Worm (Caenorhabditis elegans) whole organism, late embryonic: Measurements from ENCODE around the gene nmgp-1.

Experiments used
- F13H6.1 ChIP-seq: sonication (generic microtip); optimal IDR thresholded peaks from 2 replicates; lab custom pipeline; 2016; ENCODE audit warnings: missing genetic modification characterization, missing compliant biosample characterization
- K02D7.2 ChIP-seq: sonication (generic microtip); optimal IDR thresholded peaks from 2 replicates; lab custom pipeline; 2017; ENCODE audit warnings: mild to moderate bottlenecking, missing genetic modification characterization, missing compliant biosample characterization
- K09A11.1 ChIP-seq: sonication (generic microtip); optimal IDR thresholded peaks from 2 replicates; lab custom pipeline; 2017; ENCODE audit warnings: antibody characterized with exemption, mild to moderate bottlenecking, missing genetic modification characterization, missing compliant biosample characterization; ENCODE audit not compliant: insufficient read depth
- Y22D7AL.16 ChIP-seq: sonication (generic microtip); optimal IDR thresholded peaks from 2 replicates; lab custom pipeline; 2016; ENCODE audit warnings: missing genetic modification characterization, missing compliant biosample characterization
- ceh-14 ChIP-seq: sonication (generic microtip); optimal IDR thresholded peaks from 2 replicates; lab custom pipeline; 2016; ENCODE audit warnings: missing genotype, missing genetic modification characterization, missing compliant biosample characterization
- ceh-18 ChIP-seq: sonication (generic microtip); optimal IDR thresholded peaks from 2 replicates; lab custom pipeline; 2016; ENCODE audit warnings: missing genetic modification characterization, missing compliant biosample characterization
- ceh-19 ChIP-seq: fragments of 200-800 bp; sonication (Bioruptor generic); optimal IDR thresholded peaks from 2 replicates; lab custom pipeline; 2018; ENCODE audit warnings: mild to moderate bottlenecking, missing genetic modification characterization, missing compliant biosample characterization
- ceh-2 ChIP-seq: sonication (generic microtip); optimal IDR thresholded peaks from 2 replicates; lab custom pipeline; 2016; ENCODE audit warnings: missing genotype, missing genetic modification characterization, missing compliant biosample characterization
- ceh-24 ChIP-seq: sonication (generic microtip); optimal IDR thresholded peaks from 2 replicates; lab custom pipeline; 2016; ENCODE audit warnings: mild to moderate bottlenecking, missing genetic modification characterization, missing compliant biosample characterization
- ceh-34 ChIP-seq: sonication (generic microtip); optimal IDR thresholded peaks from 2 replicates; lab custom pipeline; 2016; ENCODE audit warnings: mild to moderate bottlenecking, missing genetic modification characterization, missing compliant biosample characterization
- ceh-45 ChIP-seq: fragments of 200-800 bp; sonication (Bioruptor generic); IDR thresholded peaks from 2 replicates; pipeline ENCODE4 v1.3.6; 2022; ENCODE audit warnings: missing genetic modification reagents, missing genetic modification characterization, missing compliant biosample characterization
- ceh-6 ChIP-seq: fragments of 200-800 bp; sonication (Bioruptor generic); optimal IDR thresholded peaks from 2 replicates; lab custom pipeline; 2018; ENCODE audit warnings: mild to moderate bottlenecking, missing genetic modification characterization, missing compliant biosample characterization
- ceh-9 ChIP-seq: sonication (generic microtip); optimal IDR thresholded peaks from 2 replicates; lab custom pipeline; 2016; ENCODE audit warnings: mild to moderate bottlenecking, missing genetic modification characterization, inconsistent platforms, missing compliant biosample characterization
- che-1 ChIP-seq: sonication (generic microtip); optimal IDR thresholded peaks from 2 replicates; lab custom pipeline; 2016; ENCODE audit warnings: mild to moderate bottlenecking, missing genetic modification characterization, missing compliant biosample characterization
- dve-1 ChIP-seq: sonication (generic microtip); optimal IDR thresholded peaks from 2 replicates; lab custom pipeline; 2017; ENCODE audit warnings: antibody characterized with exemption, mild to moderate bottlenecking, missing genetic modification characterization, missing compliant biosample characterization
- elt-4 ChIP-seq: sonication (generic microtip); optimal IDR thresholded peaks from 2 replicates; lab custom pipeline; 2016; ENCODE audit warnings: missing genetic modification characterization, missing compliant biosample characterization
- ets-4 ChIP-seq: sonication (generic microtip); optimal IDR thresholded peaks from 2 replicates; lab custom pipeline; 2016; ENCODE audit warnings: missing genetic modification characterization, missing compliant biosample characterization
- eyg-1 ChIP-seq: sonication (generic microtip); optimal IDR thresholded peaks from 2 replicates; lab custom pipeline; 2016; ENCODE audit warnings: missing genotype, missing genetic modification characterization, missing compliant biosample characterization
- fax-1 ChIP-seq: sonication (generic microtip); optimal IDR thresholded peaks from 2 replicates; lab custom pipeline; 2016; ENCODE audit warnings: missing genotype, missing genetic modification characterization, missing compliant biosample characterization
- fkh-6 ChIP-seq: sonication (generic microtip); optimal IDR thresholded peaks from 2 replicates; lab custom pipeline; 2016; ENCODE audit warnings: missing genetic modification characterization, missing compliant biosample characterization
- hlh-15 ChIP-seq: sonication (generic microtip); optimal IDR thresholded peaks from 2 replicates; lab custom pipeline; 2016; ENCODE audit warnings: missing genetic modification characterization, missing compliant biosample characterization
- hlh-8 ChIP-seq: sonication (generic microtip); optimal IDR thresholded peaks from 2 replicates; lab custom pipeline; 2016; ENCODE audit warnings: missing genotype, missing genetic modification characterization, missing compliant biosample characterization
- lim-6 ChIP-seq: sonication (generic microtip); optimal IDR thresholded peaks from 2 replicates; lab custom pipeline; 2016; ENCODE audit warnings: missing genetic modification characterization, missing compliant biosample characterization
- madf-2 ChIP-seq: sonication (generic microtip); optimal IDR thresholded peaks from 2 replicates; lab custom pipeline; 2017; ENCODE audit warnings: missing genetic modification characterization, missing compliant biosample characterization
- nfya-1 ChIP-seq: sonication (generic microtip); optimal IDR thresholded peaks from 2 replicates; lab custom pipeline; 2017; ENCODE audit warnings: missing genetic modification characterization, mild to moderate bottlenecking, missing compliant biosample characterization, antibody characterized with exemption, moderate library complexity
- nhr-11 ChIP-seq: fragments of 150-350 bp; optimal IDR thresholded peaks from 2 replicates; lab custom pipeline; 2014; ENCODE audit warnings: missing biosample characterization, missing genetic modification characterization
- nhr-232 ChIP-seq: sonication (generic microtip); optimal IDR thresholded peaks from 2 replicates; lab custom pipeline; 2016; ENCODE audit warnings: missing genetic modification characterization, missing compliant biosample characterization
- npax-4 ChIP-seq: sonication (generic microtip); optimal IDR thresholded peaks from 2 replicates; lab custom pipeline; 2016; ENCODE audit warnings: missing genetic modification characterization, missing compliant biosample characterization
- pag-3 ChIP-seq: sonication (generic microtip); optimal IDR thresholded peaks from 2 replicates; lab custom pipeline; 2016; ENCODE audit warnings: missing compliant biosample characterization, missing genetic modification characterization, borderline replicate concordance
- pat-9 ChIP-seq: fragments of 200-800 bp; sonication (Bioruptor generic); optimal IDR thresholded peaks from 2 replicates; lab custom pipeline; 2018; ENCODE audit warnings: mild to moderate bottlenecking, missing genetic modification characterization, moderate library complexity, missing compliant biosample characterization
- pax-1 ChIP-seq: fragments of 150-350 bp; optimal IDR thresholded peaks from 2 replicates; lab custom pipeline; 2014; ENCODE audit warnings: missing biosample characterization, missing genetic modification characterization
- pha-4 ChIP-seq: fragments of 150-350 bp; optimal IDR thresholded peaks from 2 replicates; lab custom pipeline; 2018; ENCODE audit warnings: missing biosample characterization, missing genetic modification reagents, missing genetic modification characterization
- pqm-1 ChIP-seq: sonication (generic microtip); optimal IDR thresholded peaks from 2 replicates; lab custom pipeline; 2016; ENCODE audit warnings: missing genetic modification characterization, missing compliant biosample characterization
- sdc-2 ChIP-seq: sonication (generic microtip); optimal IDR thresholded peaks from 2 replicates; lab custom pipeline; 2016; ENCODE audit warnings: missing genotype, missing genetic modification characterization, missing compliant biosample characterization
- sox-2 ChIP-seq: fragments of 200-800 bp; sonication (Bioruptor generic); IDR thresholded peaks from 2 replicates; pipeline ENCODE4 v1.3.6; 2022; ENCODE audit warnings: missing genetic modification reagents, missing genetic modification characterization, missing compliant biosample characterization
- sox-4 ChIP-seq: sonication (generic microtip); optimal IDR thresholded peaks from 2 replicates; lab custom pipeline; 2017; ENCODE audit warnings: mild to moderate bottlenecking, missing genetic modification characterization, inconsistent platforms, missing compliant biosample characterization
- syd-9 ChIP-seq: sonication (generic microtip); optimal IDR thresholded peaks from 2 replicates; lab custom pipeline; 2016; ENCODE audit warnings: mild to moderate bottlenecking, missing genetic modification characterization, moderate library complexity, missing compliant biosample characterization
- tbx-2 ChIP-seq: sonication (generic microtip); optimal IDR thresholded peaks from 2 replicates; lab custom pipeline; 2016; ENCODE audit warnings: missing genetic modification characterization, missing compliant biosample characterization
- tbx-7 ChIP-seq: sonication (generic microtip); optimal IDR thresholded peaks from 2 replicates; lab custom pipeline; 2016; ENCODE audit warnings: missing genotype, missing genetic modification characterization, missing compliant biosample characterization
- ttx-3 ChIP-seq: sonication (generic microtip); optimal IDR thresholded peaks from 2 replicates; lab custom pipeline; 2016; ENCODE audit warnings: missing genetic modification reagents, missing genetic modification characterization, missing compliant biosample characterization
- unc-3 ChIP-seq, 2 experiments: fragments of 200-800 bp in 1 of 2; sonication (Bioruptor generic) in 1 of 2; sonication (generic microtip) in 1 of 2; conservative IDR thresholded peaks in 1 of 2; optimal IDR thresholded peaks in 1 of 2; 2 replicates each; pipeline versions ENCODE4 v1.3.6 to Lab custom; 2016 to 2022; ENCODE audit warnings: missing compliant biosample characterization in 2 of 2, missing genetic modification characterization in 2 of 2, missing genetic modification reagents in 1 of 2
- unc-42 ChIP-seq: sonication (generic microtip); optimal IDR thresholded peaks from 2 replicates; lab custom pipeline; 2016; ENCODE audit warnings: missing genotype, missing genetic modification characterization, missing compliant biosample characterization
- zip-5 ChIP-seq: sonication (generic microtip); optimal IDR thresholded peaks from 2 replicates; lab custom pipeline; 2016; ENCODE audit warnings: missing genetic modification characterization, missing compliant biosample characterization

Gene nmgp-1

DNA sequence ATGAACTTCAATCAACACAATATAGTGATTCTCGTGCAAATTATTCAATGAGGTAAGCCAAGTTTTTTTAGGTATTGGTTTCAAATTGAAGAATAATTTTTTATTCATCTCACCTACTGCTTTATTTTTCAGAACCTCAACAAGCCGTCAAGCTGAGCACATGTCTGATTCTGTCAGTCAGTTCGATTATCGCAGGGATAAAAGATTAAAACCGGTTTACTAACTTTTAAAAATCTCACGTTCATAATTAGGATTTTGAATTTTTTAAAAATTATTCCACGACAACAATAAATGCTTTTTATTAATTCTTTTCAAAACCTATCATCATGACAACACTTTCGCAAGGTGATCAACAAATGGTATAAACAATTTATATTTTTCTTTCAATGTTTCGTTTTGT, 1.6 kb downstream of the nmgp-1 start, which contains the start of gene F13H8.12:
F13H8.12 (plus strand) TSS at position 301 of the 400 bp plus-strand sequence.
- no peak for TF ChIP-seq pax-1 (tag; lab: Kevin White, UChicago)
- no peak for TF ChIP-seq ttx-3
- TF ChIP-seq pag-3 (tag; lab: Kevin White, UChicago), result no peak
- TF ChIP-seq che-1, result no peak
- no peak for TF ChIP-seq F13H6.1 (tag; lab: Kevin White, UChicago)
- no peak for TF ChIP-seq zip-5 (tag; lab: Kevin White, UChicago)
- TF ChIP-seq nhr-232, result no peak
- no peak for TF ChIP-seq K02D7.2 (tag; lab: Kevin White, UChicago)
- no peak for TF ChIP-seq npax-4 (tag; lab: Kevin White, UChicago)
- no peak for TF ChIP-seq lim-6 (tag; lab: Kevin White, UChicago)
- no peak for TF ChIP-seq ceh-6 (GFP tag; lab: Kevin White, UChicago)
- TF ChIP-seq, all 69 proteins: peak for 0

DNA sequence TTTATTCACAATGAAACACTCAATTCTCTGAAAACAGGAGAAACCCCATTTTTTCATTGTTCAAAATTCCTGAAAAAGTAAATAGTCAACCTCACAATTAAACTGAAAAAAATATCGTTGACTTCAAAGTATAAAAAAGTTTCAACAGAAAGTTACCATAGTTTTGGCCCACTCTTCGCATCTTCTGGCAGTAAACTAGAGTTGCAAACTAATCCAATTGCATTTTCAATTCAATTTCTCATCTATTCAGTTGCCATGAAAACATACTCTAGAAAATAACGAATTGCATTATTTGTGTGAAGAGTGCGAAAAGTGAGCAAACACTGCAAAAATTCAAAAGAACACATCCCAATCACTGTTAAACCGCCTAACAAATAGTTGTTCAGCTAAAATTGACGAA, 3.0 kb downstream of the nmgp-1 start, which contains the start of gene F13H8.3:
F13H8.3 (plus strand) TSS at position 301 of the 400 bp plus-strand sequence.
- TF ChIP-seq hlh-8 (tag; lab: Kevin White, UChicago) (no peak), sox-2 (GFP tag; lab: Robert Waterston, UW) (no peak), hlh-15 (tag; lab: Kevin White, UChicago) (no peak), eyg-1 (tag; lab: Kevin White, UChicago) (no peak), ceh-6 (GFP tag; lab: Kevin White, UChicago) (no peak), ceh-18 (tag; lab: Kevin White, UChicago) (no peak), ceh-45 (GFP tag; lab: Robert Waterston, UW) (no peak), madf-2 (no peak), ceh-19 (no peak), ceh-9 (tag; lab: Kevin White, UChicago) (no peak), pqm-1 (no peak), ceh-14 (tag; lab: Kevin White, UChicago) (no peak), pat-9 (tag; lab: Kevin White, UChicago) (no peak), fkh-6 (no peak), syd-9 (tag; lab: Kevin White, UChicago) (no peak), unc-3 (GFP tag; conservative IDR thresholded peaks at IDR 0.05; lab: Robert Waterston, UW) (no peak), unc-3 (tag; optimal IDR thresholded peaks at IDR 0.05; lab: Kevin White, UChicago) (no peak), ets-4 (tag; lab: Kevin White, UChicago) (no peak), tbx-2 (no peak), nhr-232 (no peak), K09A11.1 (tag; lab: Kevin White, UChicago) (no peak)

- no peak for TF ChIP-seq sox-4 (tag; lab: Kevin White, UChicago)
- TF ChIP-seq K02D7.2 (tag; lab: Kevin White, UChicago), result no peak
- no peak for TF ChIP-seq pag-3 (tag; lab: Kevin White, UChicago)
- no peak for TF ChIP-seq npax-4 (tag; lab: Kevin White, UChicago)
- no peak for TF ChIP-seq ceh-24 (tag; lab: Kevin White, UChicago)
- no peak for TF ChIP-seq ceh-45 (GFP tag; lab: Robert Waterston, UW)
- TF ChIP-seq pha-4 (tag; lab: Kevin White, UChicago), result no peak
- TF ChIP-seq ceh-2 (tag; lab: Kevin White, UChicago), result no peak
Observed at ce11 chrII:6267983-6268382, 7.3 kb downstream of the nmgp-1 start, which contains the start of gene F13H8.8. Gene F13H8.8 (minus strand): TSS chrII:6268083.

DNA sequence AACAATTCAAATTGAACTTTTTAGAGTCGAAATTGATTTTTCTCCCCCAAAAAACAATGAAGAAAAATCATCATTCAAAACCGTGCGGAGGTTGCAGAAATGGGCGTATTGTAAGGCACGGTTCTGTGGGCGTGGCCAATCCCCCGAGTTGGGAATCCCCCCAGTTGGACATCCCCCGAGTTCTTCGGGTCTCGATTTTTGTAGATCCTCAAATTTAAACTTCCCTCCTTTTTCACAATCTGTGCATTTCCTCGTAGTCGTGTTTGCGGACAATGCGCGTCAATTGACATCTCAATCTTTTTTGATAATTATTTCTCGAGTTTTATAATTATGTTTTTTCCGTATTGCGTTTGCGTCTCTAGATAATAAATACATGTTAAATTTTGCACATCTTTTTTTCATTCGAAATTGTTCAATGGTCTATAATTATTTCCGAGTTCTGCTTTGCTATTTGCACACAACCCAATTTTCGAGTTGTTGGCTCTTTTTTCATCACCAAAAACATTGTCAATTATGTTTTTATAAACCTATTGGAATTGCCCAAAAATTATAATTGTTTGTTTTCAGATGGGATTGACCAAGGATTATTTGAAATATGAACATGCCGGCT, 9.3 kb downstream of the nmgp-1 start, which contains the start of gene F13H8.2:
F13H8.2 (plus strand) TSS at position 560 of the 610 bp plus-strand sequence.
- TF ChIP-seq Y22D7AL.16 (tag; lab: Kevin White, UChicago) (no peak), sox-4 (tag; lab: Kevin White, UChicago) (no peak), pag-3 (tag; lab: Kevin White, UChicago) (no peak), dve-1 (no peak), madf-2 (no peak), nhr-232 (no peak), sdc-2 (tag; lab: Kevin White, UChicago) (no peak), nfya-1 (tag; lab: Kevin White, UChicago) (peak; percentile 80), nhr-11 (tag; lab: Kevin White, UChicago) (no peak), eyg-1 (tag; lab: Kevin White, UChicago) (no peak), elt-4 (tag; lab: Kevin White, UChicago) (no peak), ceh-34 (tag; lab: Kevin White, UChicago) (peak; percentile 51), unc-3 (GFP tag; conservative IDR thresholded peaks at IDR 0.05; lab: Robert Waterston, UW) (no peak; the same call in 1 of the 2 replicates), unc-3 (tag; optimal IDR thresholded peaks at IDR 0.05; lab: Kevin White, UChicago) (no peak), hlh-15 (tag; lab: Kevin White, UChicago) (no peak), fax-1 (tag; lab: Kevin White, UChicago) (peak; percentile 32), tbx-7 (peak; percentile 22), pat-9 (tag; lab: Kevin White, UChicago) (no peak), ceh-45 (GFP tag; lab: Robert Waterston, UW) (no peak), ceh-6 (GFP tag; lab: Kevin White, UChicago) (no peak), zip-5 (tag; lab: Kevin White, UChicago) (peak; percentile 24), pax-1 (tag; lab: Kevin White, UChicago) (peak; percentile 16), unc-42 (tag; lab: Kevin White, UChicago) (peak; percentile 79)
